Fruit fly (Drosophila melanogaster): ENCODE results near the gene Lmx1a.

The Lmx1a gene

dm6 chr3L:12298092-12298491, 30.9 kb upstream of the Lmx1a start:
- TF ChIP-seq EcR (GFP tag; optimal IDR thresholded peaks at IDR 0.05) (no peak), Pif1A (GFP tag; optimal IDR thresholded peaks at IDR 0.05) (no peak), CG10348 (GFP tag; IDR thresholded peaks at IDR 0.05) (no peak), fd96Ca (GFP tag; IDR thresholded peaks at IDR 0.05) (no peak), CG15710 (tag; optimal IDR thresholded peaks at IDR 0.05) (no peak), CG17806 (tag; optimal IDR thresholded peaks at IDR 0.05) (no peak), CG4496 (GFP tag; IDR thresholded peaks at IDR 0.05) (no peak), CG9948 (tag; optimal IDR thresholded peaks at IDR 0.05) (no peak), Snoo (tag; optimal IDR thresholded peaks at IDR 0.05) (no peak), CG32121 (GFP tag; IDR thresholded peaks at IDR 0.05) (no peak), CG13204 (GFP tag; optimal IDR thresholded peaks at IDR 0.05) (no peak), CG8159 (tag; optimal IDR thresholded peaks at IDR 0.05) (no peak), CG34367 (tag; optimal IDR thresholded peaks at IDR 0.05) (no peak), gl (tag; optimal IDR thresholded peaks at IDR 0.05) (no peak), CG8301 (tag; optimal IDR thresholded peaks at IDR 0.05) (no peak), D1 (tag; optimal IDR thresholded peaks at IDR 0.05) (no peak), rn (GFP tag; IDR thresholded peaks at IDR 0.05) (no peak), CG14655 (GFP tag; optimal IDR thresholded peaks at IDR 0.05) (no peak)

dm6 chr3L:12305896-12306295, 23.1 kb upstream of the Lmx1a start:
- no peak for TF ChIP-seq Ets98B (GFP tag; IDR thresholded peaks at IDR 0.05)
- no peak for TF ChIP-seq CG12605 (GFP tag; IDR thresholded peaks at IDR 0.05)
- TF ChIP-seq Pif1B (GFP tag; optimal IDR thresholded peaks at IDR 0.05), result no peak
- no peak for TF ChIP-seq Snoo (tag; optimal IDR thresholded peaks at IDR 0.05)
- no peak for TF ChIP-seq CG10348 (GFP tag; IDR thresholded peaks at IDR 0.05)
- no peak for TF ChIP-seq CG14655 (GFP tag; optimal IDR thresholded peaks at IDR 0.05)
- no peak for TF ChIP-seq CG34367 (tag; optimal IDR thresholded peaks at IDR 0.05)
- no peak for TF ChIP-seq CG15710 (tag; optimal IDR thresholded peaks at IDR 0.05)
- no peak for TF ChIP-seq CG32121 (GFP tag; IDR thresholded peaks at IDR 0.05)
- TF ChIP-seq rn (GFP tag; IDR thresholded peaks at IDR 0.05), result no peak
- no peak for TF ChIP-seq CG8159 (tag; optimal IDR thresholded peaks at IDR 0.05)
- no peak for TF ChIP-seq CG17806 (tag; optimal IDR thresholded peaks at IDR 0.05)
- TF ChIP-seq D1 (tag; optimal IDR thresholded peaks at IDR 0.05), result no peak
- TF ChIP-seq gl (tag; optimal IDR thresholded peaks at IDR 0.05), result no peak
- TF ChIP-seq CG13204 (GFP tag; optimal IDR thresholded peaks at IDR 0.05), result no peak
- TF ChIP-seq CG9948 (tag; optimal IDR thresholded peaks at IDR 0.05), result no peak
- no peak for TF ChIP-seq fd96Ca (GFP tag; IDR thresholded peaks at IDR 0.05)
- no peak for TF ChIP-seq CG4496 (GFP tag; IDR thresholded peaks at IDR 0.05)

- TF ChIP-seq gl (tag; optimal IDR thresholded peaks at IDR 0.05), result no peak
- TF ChIP-seq Ets98B (GFP tag; IDR thresholded peaks at IDR 0.05), result no peak
- TF ChIP-seq CG10348 (GFP tag; IDR thresholded peaks at IDR 0.05), result no peak
- no peak for TF ChIP-seq CG12605 (GFP tag; IDR thresholded peaks at IDR 0.05)
- no peak for TF ChIP-seq CG13204 (GFP tag; optimal IDR thresholded peaks at IDR 0.05)
- no peak for TF ChIP-seq Pif1B (GFP tag; optimal IDR thresholded peaks at IDR 0.05)
- TF ChIP-seq CG15710 (tag; optimal IDR thresholded peaks at IDR 0.05), result no peak
- no peak for TF ChIP-seq CG34367 (tag; optimal IDR thresholded peaks at IDR 0.05)
- TF ChIP-seq CG32121 (GFP tag; IDR thresholded peaks at IDR 0.05), result no peak
Measured at dm6 chr3L:12310505-12310904, 18.5 kb upstream of the Lmx1a start, which contains the start of gene CG44355. Gene CG44355 (plus strand): TSS chr3L:12310805.

dm6 chr3L:12313280-12313679, 15.8 kb upstream of the Lmx1a start:
- TF ChIP-seq rn (GFP tag; IDR thresholded peaks at IDR 0.05), result no peak
- no peak for TF ChIP-seq Snoo (tag; optimal IDR thresholded peaks at IDR 0.05)
- no peak for TF ChIP-seq CG9948 (tag; optimal IDR thresholded peaks at IDR 0.05)
- no peak for TF ChIP-seq CG8301 (tag; optimal IDR thresholded peaks at IDR 0.05)
- no peak for TF ChIP-seq CG34367 (tag; optimal IDR thresholded peaks at IDR 0.05)
- no peak for TF ChIP-seq CG4496 (GFP tag; IDR thresholded peaks at IDR 0.05)
- TF ChIP-seq CG10348 (GFP tag; IDR thresholded peaks at IDR 0.05), result no peak
- TF ChIP-seq D1 (tag; optimal IDR thresholded peaks at IDR 0.05), result no peak
- TF ChIP-seq CG17806 (tag; optimal IDR thresholded peaks at IDR 0.05), result no peak
- no peak for TF ChIP-seq Pif1A (GFP tag; optimal IDR thresholded peaks at IDR 0.05)
- TF ChIP-seq Ets98B (GFP tag; IDR thresholded peaks at IDR 0.05), result no peak
- no peak for TF ChIP-seq CG13204 (GFP tag; optimal IDR thresholded peaks at IDR 0.05)
- no peak for TF ChIP-seq CG14655 (GFP tag; optimal IDR thresholded peaks at IDR 0.05)
- TF ChIP-seq EcR (GFP tag; optimal IDR thresholded peaks at IDR 0.05), result no peak

- no peak for TF ChIP-seq CG8301 (tag; optimal IDR thresholded peaks at IDR 0.05)
- TF ChIP-seq CG15710 (tag; optimal IDR thresholded peaks at IDR 0.05), result no peak
- no peak for TF ChIP-seq CG14655 (GFP tag; optimal IDR thresholded peaks at IDR 0.05)
- no peak for TF ChIP-seq CG10348 (GFP tag; IDR thresholded peaks at IDR 0.05)
- TF ChIP-seq EcR (GFP tag; optimal IDR thresholded peaks at IDR 0.05), result no peak
Measured at dm6 chr3L:12319782-12320181, 9.2 kb upstream of the Lmx1a start.

- TF ChIP-seq CG13204 (GFP tag; optimal IDR thresholded peaks at IDR 0.05) (no peak), CG9948 (tag; optimal IDR thresholded peaks at IDR 0.05) (no peak), CG10348 (GFP tag; IDR thresholded peaks at IDR 0.05) (no peak)
Measured at dm6 chr3L:12329549-12329948, 517 bp downstream of the Lmx1a start.

dm6 chr3L:12336339-12336738, 7.3 kb downstream of the Lmx1a start, which contains the start of gene CG10418:
Gene CG10418 (plus strand): TSS chr3L:12336676.
- TF ChIP-seq CG8159 (tag; optimal IDR thresholded peaks at IDR 0.05), result no peak
- peak; percentile 37 for TF ChIP-seq D1 (tag; optimal IDR thresholded peaks at IDR 0.05)

Data from whole organism, pupa.